Fruit fly (Drosophila melanogaster) whole organism, prepupa: Measurements from ENCODE around the gene CG9682.

Experiments used
- CG10669 ChIP-seq: fragments of 200-800 bp; sonication (Bioruptor generic); optimal IDR thresholded peaks from 3 replicates; lab custom pipeline; 2018; ENCODE audit warnings: missing biosample characterization, mild to moderate bottlenecking, missing genetic modification characterization, moderate library complexity
- CG11762 ChIP-seq: fragments of 200-800 bp; sonication (Bioruptor generic); optimal IDR thresholded peaks from 3 replicates; lab custom pipeline; 2016; ENCODE audit warnings: missing biosample characterization, missing genetic modification characterization; ENCODE audit not compliant: insufficient read depth
- CG11902 ChIP-seq: fragments of 200-800 bp; sonication (Bioruptor generic); optimal IDR thresholded peaks from 3 replicates; lab custom pipeline; 2016; ENCODE audit warnings: missing biosample characterization, missing genetic modification characterization
- CG15336 ChIP-seq: fragments of 200-800 bp; sonication (Bioruptor generic); IDR thresholded peaks from 2 replicates; pipeline ENCODE4 v1.3.6; 2022; ENCODE audit warnings: missing biosample characterization, missing genetic modification characterization
- CG1621 ChIP-seq: fragments of 200-800 bp; sonication (Bioruptor generic); optimal IDR thresholded peaks from 3 replicates; lab custom pipeline; 2018; ENCODE audit warnings: missing biosample characterization, mild to moderate bottlenecking, missing genetic modification characterization
- CG16779 ChIP-seq: fragments of 200-800 bp; sonication (Bioruptor generic); optimal IDR thresholded peaks from 3 replicates; lab custom pipeline; 2017; ENCODE audit warnings: missing biosample characterization, mild to moderate bottlenecking, missing genetic modification characterization
- CG3032 ChIP-seq: fragments of 200-800 bp; optimal IDR thresholded peaks from 2 replicates; lab custom pipeline; 2019; ENCODE audit warnings: missing biosample characterization, mild to moderate bottlenecking, missing genetic modification characterization, moderate library complexity
- CG31627 ChIP-seq: fragments of 200-800 bp; sonication (Bioruptor generic); optimal IDR thresholded peaks from 3 replicates; lab custom pipeline; 2016; ENCODE audit warnings: missing biosample characterization, missing genetic modification characterization
- CG34406 ChIP-seq: fragments of 200-800 bp; sonication (Bioruptor generic); optimal IDR thresholded peaks from 3 replicates; lab custom pipeline; 2016; ENCODE audit warnings: missing biosample characterization, missing genetic modification characterization
- CG3919 ChIP-seq: fragments of 200-800 bp; sonication (Bioruptor generic); optimal IDR thresholded peaks from 3 replicates; lab custom pipeline; 2016; ENCODE audit warnings: missing biosample characterization, missing genetic modification characterization
- CG4318 ChIP-seq: fragments of 200-800 bp; sonication (Bioruptor generic); optimal IDR thresholded peaks from 3 replicates; lab custom pipeline; 2017; ENCODE audit warnings: missing biosample characterization, mild to moderate bottlenecking, missing genetic modification characterization
- CG6163 ChIP-seq: fragments of 200-800 bp; sonication (Bioruptor generic); IDR thresholded peaks from 3 replicates; pipeline ENCODE4 v1.3.6; 2022; ENCODE audit warnings: missing biosample characterization, missing genetic modification characterization
- CG6276 ChIP-seq: fragments of 200-800 bp; sonication (Bioruptor generic); optimal IDR thresholded peaks from 2 replicates; lab custom pipeline; 2017; ENCODE audit warnings: missing biosample characterization, mild to moderate bottlenecking, missing genetic modification characterization
- CG6792 ChIP-seq: fragments of 200-800 bp; sonication (Bioruptor generic); optimal IDR thresholded peaks from 3 replicates; lab custom pipeline; 2016; ENCODE audit warnings: missing biosample characterization, missing genetic modification characterization
- CG6808 ChIP-seq: fragments of 200-800 bp; sonication (Bioruptor generic); optimal IDR thresholded peaks from 3 replicates; lab custom pipeline; 2017; ENCODE audit warnings: missing biosample characterization, missing genetic modification characterization, mild to moderate bottlenecking, moderate library complexity, missing genetic modification reagents
- CG6854 ChIP-seq: fragments of 200-800 bp; sonication (Bioruptor generic); optimal IDR thresholded peaks from 2 replicates; lab custom pipeline; 2017; ENCODE audit warnings: missing biosample characterization, mild to moderate bottlenecking, missing genetic modification characterization
- CG7368 ChIP-seq: fragments of 200-800 bp; sonication (Bioruptor generic); optimal IDR thresholded peaks from 3 replicates; lab custom pipeline; 2016; ENCODE audit warnings: missing biosample characterization, missing genetic modification characterization
- CG8119 ChIP-seq: fragments of 200-800 bp; sonication (Bioruptor generic); IDR thresholded peaks from 3 replicates; pipeline ENCODE4 v1.3.6; 2022; ENCODE audit warnings: missing biosample characterization, missing genetic modification characterization
- CG8319 ChIP-seq: fragments of 200-800 bp; sonication (Bioruptor generic); optimal IDR thresholded peaks from 3 replicates; lab custom pipeline; 2016; ENCODE audit warnings: missing biosample characterization, missing genetic modification characterization
- CG9139 ChIP-seq: fragments of 200-800 bp; sonication (Bioruptor generic); optimal IDR thresholded peaks from 3 replicates; lab custom pipeline; 2017; ENCODE audit warnings: missing biosample characterization, mild to moderate bottlenecking, missing genetic modification characterization
- Eip75B ChIP-seq: fragments of 200-800 bp; sonication (Bioruptor generic); optimal IDR thresholded peaks from 3 replicates; lab custom pipeline; 2016; ENCODE audit warnings: missing biosample characterization, missing genetic modification characterization
- Eip93F ChIP-seq: fragments of 200-800 bp; sonication (Bioruptor generic); optimal IDR thresholded peaks from 2 replicates; lab custom pipeline; 2016; ENCODE audit warnings: missing biosample characterization, mild to moderate bottlenecking, missing genetic modification characterization
- Ets21C ChIP-seq: fragments of 200-800 bp; sonication (Bioruptor generic); optimal IDR thresholded peaks from 3 replicates; lab custom pipeline; 2016; ENCODE audit warnings: missing biosample characterization, missing genetic modification characterization
- Ets96B ChIP-seq: fragments of 200-800 bp; optimal IDR thresholded peaks from 2 replicates; lab custom pipeline; 2019; ENCODE audit warnings: missing biosample characterization, mild to moderate bottlenecking, missing genetic modification characterization, moderate library complexity
- Gug ChIP-seq: fragments of 200-800 bp; sonication (Bioruptor generic); IDR thresholded peaks from 2 replicates; pipeline ENCODE4 v1.3.6; 2022; ENCODE audit warnings: missing biosample characterization, missing genetic modification characterization
- Hr4 ChIP-seq: fragments of 200-800 bp; sonication (Bioruptor generic); optimal IDR thresholded peaks from 3 replicates; lab custom pipeline; 2016; ENCODE audit warnings: missing biosample characterization, missing genetic modification characterization
- Lpt ChIP-seq: fragments of 200-800 bp; sonication (Bioruptor generic); optimal IDR thresholded peaks from 3 replicates; lab custom pipeline; 2016; ENCODE audit warnings: missing biosample characterization, missing genetic modification characterization
- Met ChIP-seq: fragments of 200-800 bp; sonication (Bioruptor generic); optimal IDR thresholded peaks from 3 replicates; lab custom pipeline; 2016; ENCODE audit warnings: missing biosample characterization, missing genetic modification characterization
- OdsH ChIP-seq: fragments of 200-800 bp; sonication (Bioruptor generic); optimal IDR thresholded peaks from 3 replicates; lab custom pipeline; 2016; ENCODE audit warnings: missing biosample characterization, missing genetic modification characterization
- Smox ChIP-seq: fragments of 200-800 bp; sonication (Bioruptor generic); optimal IDR thresholded peaks from 3 replicates; lab custom pipeline; 2016; ENCODE audit warnings: missing biosample characterization, missing genetic modification characterization
- Sox102F ChIP-seq: fragments of 200-800 bp; sonication (Bioruptor generic); optimal IDR thresholded peaks from 2 replicates; lab custom pipeline; 2016; ENCODE audit warnings: missing biosample characterization, mild to moderate bottlenecking, missing genetic modification characterization
- Sox14 ChIP-seq: fragments of 200-800 bp; sonication (Bioruptor generic); optimal IDR thresholded peaks from 3 replicates; lab custom pipeline; 2016; ENCODE audit warnings: missing biosample characterization, missing genetic modification characterization
- Sox15 ChIP-seq: fragments of 200-800 bp; sonication (Bioruptor generic); optimal IDR thresholded peaks from 3 replicates; lab custom pipeline; 2016; ENCODE audit warnings: missing biosample characterization, missing genetic modification characterization
- acj6 ChIP-seq: fragments of 200-800 bp; sonication (Bioruptor generic); optimal IDR thresholded peaks from 3 replicates; lab custom pipeline; 2016; ENCODE audit warnings: missing biosample characterization, missing genetic modification characterization
- cyc ChIP-seq: fragments of 200-800 bp; sonication (Bioruptor generic); optimal IDR thresholded peaks from 3 replicates; lab custom pipeline; 2016; ENCODE audit warnings: missing biosample characterization, missing genetic modification characterization
- dsx ChIP-seq: fragments of 200-800 bp; optimal IDR thresholded peaks from 3 replicates; lab custom pipeline; 2019; ENCODE audit warnings: missing biosample characterization, mild to moderate bottlenecking, missing genetic modification characterization, moderate library complexity; ENCODE audit not compliant: poor library complexity, severe bottlenecking
- eg ChIP-seq: fragments of 200-800 bp; sonication (Bioruptor generic); IDR thresholded peaks from 3 replicates; pipeline ENCODE4 v1.3.6; 2022; ENCODE audit warnings: missing biosample characterization, missing genetic modification characterization
- esn ChIP-seq: fragments of 200-800 bp; sonication (Bioruptor generic); optimal IDR thresholded peaks from 2 replicates; lab custom pipeline; 2016; ENCODE audit warnings: missing biosample characterization, mild to moderate bottlenecking, missing genetic modification characterization, moderate library complexity
- fd59A ChIP-seq: fragments of 200-800 bp; sonication (Bioruptor generic); optimal IDR thresholded peaks from 2 replicates; lab custom pipeline; 2017; ENCODE audit warnings: missing biosample characterization, mild to moderate bottlenecking, missing genetic modification characterization, missing genetic modification reagents
- fd85E ChIP-seq: fragments of 200-800 bp; sonication (Bioruptor generic); optimal IDR thresholded peaks from 3 replicates; lab custom pipeline; 2016; ENCODE audit warnings: missing biosample characterization, missing genetic modification characterization
- fkh ChIP-seq: fragments of 200-800 bp; sonication (Bioruptor generic); optimal IDR thresholded peaks from 3 replicates; lab custom pipeline; 2017; ENCODE audit warnings: missing biosample characterization, mild to moderate bottlenecking, missing genetic modification characterization, moderate library complexity
- lz ChIP-seq: fragments of 200-800 bp; sonication (Bioruptor generic); optimal IDR thresholded peaks from 3 replicates; lab custom pipeline; 2016; ENCODE audit warnings: missing biosample characterization, missing genetic modification characterization
- net ChIP-seq: fragments of 200-800 bp; sonication (Bioruptor generic); optimal IDR thresholded peaks from 3 replicates; lab custom pipeline; 2016; ENCODE audit warnings: missing biosample characterization, missing genetic modification characterization
- pdm3 ChIP-seq: fragments of 200-800 bp; sonication (Bioruptor generic); optimal IDR thresholded peaks from 3 replicates; lab custom pipeline; 2016; ENCODE audit warnings: missing biosample characterization, missing genetic modification characterization
- salr ChIP-seq, 2 experiments: fragments of 200-800 bp; sonication (Bioruptor generic); optimal IDR thresholded peaks; 3 replicates each; lab custom pipeline; 2016 to 2018; ENCODE audit warnings: missing biosample characterization in 2 of 2, missing genetic modification characterization in 2 of 2, mild to moderate bottlenecking in 1 of 2
- spab ChIP-seq: fragments of 200-800 bp; sonication (Bioruptor generic); optimal IDR thresholded peaks from 2 replicates; lab custom pipeline; 2017; ENCODE audit warnings: missing biosample characterization, mild to moderate bottlenecking, missing genetic modification characterization, missing genetic modification reagents
- ss ChIP-seq, 2 experiments: fragments of 200-800 bp; sonication (Bioruptor generic); optimal IDR thresholded peaks; 2 replicates in 1 of 2; 3 replicates in 1 of 2; lab custom pipeline; 2017 to 2018; ENCODE audit warnings: mild to moderate bottlenecking in 2 of 2, missing biosample characterization in 2 of 2, missing genetic modification characterization in 2 of 2, moderate library complexity in 1 of 2
- svp ChIP-seq: fragments of 200-800 bp; sonication (Bioruptor generic); peaks from one replicate; lab custom pipeline; 2016; ENCODE audit warnings: missing biosample characterization, missing genetic modification characterization
- topi ChIP-seq: fragments of 200-800 bp; sonication (Bioruptor generic); optimal IDR thresholded peaks from 3 replicates; lab custom pipeline; 2016; ENCODE audit warnings: missing biosample characterization, missing genetic modification characterization
- vri ChIP-seq: fragments of 200-800 bp; sonication (Bioruptor generic); optimal IDR thresholded peaks from 3 replicates; lab custom pipeline; 2016; ENCODE audit warnings: missing biosample characterization, mild to moderate bottlenecking, missing genetic modification characterization

The CG9682 gene

DNA sequence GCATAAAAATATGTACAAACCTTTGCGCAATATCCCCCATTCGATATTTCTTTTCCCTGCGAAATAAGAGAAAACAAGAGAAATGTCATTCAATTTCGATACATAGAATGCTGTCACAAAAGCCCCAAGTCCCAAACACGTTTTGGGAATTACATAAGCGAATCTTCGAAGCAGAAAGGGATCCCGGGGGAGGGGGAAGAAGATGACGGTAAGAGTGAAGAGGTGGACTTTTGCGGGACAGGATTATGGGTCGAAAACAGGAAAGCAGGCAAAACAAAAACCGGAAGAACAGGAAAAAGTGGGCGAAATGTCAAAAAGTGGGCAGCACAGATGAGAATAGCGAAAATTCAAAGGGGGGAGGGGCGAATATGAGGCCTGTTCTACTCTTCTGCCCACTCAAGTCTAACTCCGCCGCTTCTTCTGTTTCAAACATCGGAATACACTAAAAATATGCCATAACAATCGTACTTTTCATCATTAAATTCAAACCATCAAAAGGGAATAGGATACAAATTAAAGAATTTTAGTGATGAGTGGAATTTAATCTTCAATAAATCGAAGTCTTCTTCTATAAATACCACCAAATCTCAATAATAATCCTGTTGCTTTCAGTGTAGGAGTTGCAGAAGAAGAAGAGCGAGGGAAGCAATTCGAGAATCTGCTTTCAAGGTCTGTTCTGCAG lies 21.6 kb downstream of the CG9682 start:
- peak; percentile 74 for TF ChIP-seq fd85E (GFP tag; lab: Kevin White, UChicago)
- no peak for TF ChIP-seq fkh (GFP tag; lab: Kevin White, UChicago)
- peak; percentile 98 for TF ChIP-seq Eip75B (GFP tag; lab: Kevin White, UChicago)
- peak; percentile 98 for TF ChIP-seq CG3919
- TF ChIP-seq CG8319 = peak; percentile 83
- peak; percentile 97 for TF ChIP-seq CG6163 (GFP tag; lab: Robert Waterston, UW)
- peak; percentile 93 for TF ChIP-seq CG16779 (tag; lab: Kevin White, UChicago)
- TF ChIP-seq CG11902 (GFP tag; lab: Kevin White, UChicago) = peak; percentile 87
- TF ChIP-seq OdsH = peak; percentile 96
- peak; percentile 97 for TF ChIP-seq acj6 (GFP tag; lab: Kevin White, UChicago)
- TF ChIP-seq CG4318 (GFP tag; lab: Kevin White, UChicago) = peak; percentile 77
- TF ChIP-seq Gug (GFP tag; lab: Robert Waterston, UW) = peak; percentile 92
- TF ChIP-seq dsx (GFP tag; lab: Kevin White, UChicago) = peak; percentile 95
- peak; percentile 95 for TF ChIP-seq CG6808
- TF ChIP-seq svp (GFP tag; lab: Kevin White, UChicago) = peak; percentile 96
- TF ChIP-seq spab (GFP tag; lab: Kevin White, UChicago) = peak; percentile 97
- peak; percentile 76 for TF ChIP-seq eg (GFP tag; lab: Robert Waterston, UW)
- TF ChIP-seq Ets21C (GFP tag; lab: Kevin White, UChicago) = peak; percentile 94
- peak; percentile 99 for TF ChIP-seq Ets96B
- peak; percentile 96 for TF ChIP-seq pdm3 (GFP tag; lab: Kevin White, UChicago)
- peak; percentile 95 for TF ChIP-seq lz (GFP tag; lab: Kevin White, UChicago)
- TF ChIP-seq CG6792 (GFP tag; lab: Kevin White, UChicago) = peak; percentile 96
- peak; percentile 97 for TF ChIP-seq vri (GFP tag; lab: Kevin White, UChicago)
- TF ChIP-seq CG9139 (GFP tag; lab: Kevin White, UChicago) = peak; percentile 93
- TF ChIP-seq Sox102F (GFP tag; lab: Kevin White, UChicago) = peak; percentile 94
- peak; percentile 97 for TF ChIP-seq esn (GFP tag; lab: Kevin White, UChicago)
- TF ChIP-seq CG6854 (GFP tag; lab: Kevin White, UChicago) = peak; percentile 70
- TF ChIP-seq Sox14 (GFP tag; lab: Kevin White, UChicago) = peak; percentile 98
- TF ChIP-seq CG3032 = peak; percentile 98
- TF ChIP-seq fd59A (GFP tag; lab: Kevin White, UChicago) = peak; percentile 96
- peak; percentile 94 for TF ChIP-seq CG11762 (GFP tag; lab: Kevin White, UChicago)
- peak; percentile 97 for TF ChIP-seq CG1621 (tag; lab: Kevin White, UChicago)
- TF ChIP-seq salr (GFP tag; optimal IDR thresholded peaks at IDR 0.05; lab: Kevin White, UChicago) = peak; percentile 97 to 98
- TF ChIP-seq Eip93F (GFP tag; lab: Kevin White, UChicago) = peak; percentile 19
- TF ChIP-seq Sox15 (GFP tag; lab: Kevin White, UChicago) = peak; percentile 91
- TF ChIP-seq Hr4 (GFP tag; lab: Kevin White, UChicago) = peak; percentile 82
- peak; percentile 94 for TF ChIP-seq topi (GFP tag; lab: Kevin White, UChicago)
- TF ChIP-seq Lpt (GFP tag; lab: Kevin White, UChicago) = peak; percentile 95
- peak; percentile 94 for TF ChIP-seq Smox (GFP tag; lab: Kevin White, UChicago)
- peak; percentile 85 for TF ChIP-seq CG15336 (GFP tag; lab: Robert Waterston, UW)
- TF ChIP-seq CG6276 = peak; percentile 80
- peak; percentile 93 to 94 for TF ChIP-seq ss (GFP tag; optimal IDR thresholded peaks at IDR 0.05; lab: Kevin White, UChicago)
- peak; percentile 97 for TF ChIP-seq CG31627 (GFP tag; lab: Kevin White, UChicago)
- TF ChIP-seq CG34406 (GFP tag; lab: Kevin White, UChicago) = peak; percentile 94
- peak; percentile 96 for TF ChIP-seq Met (GFP tag; lab: Kevin White, UChicago)
- peak; percentile 94 for TF ChIP-seq net
- TF ChIP-seq CG8119 = peak; percentile 92
- TF ChIP-seq cyc = peak; percentile 95
- TF ChIP-seq CG10669 (GFP tag; lab: Kevin White, UChicago) = peak; percentile 98
- TF ChIP-seq CG7368 (GFP tag; lab: Kevin White, UChicago) = peak; percentile 93
